Worm (Caenorhabditis elegans) whole organism, L4 larva: ENCODE results near the gene sfxn-1.1.

Experiments
- egl-27 ChIP-seq: sonication (generic microtip); optimal IDR thresholded peaks from 3 replicates; lab custom pipeline; 2017; ENCODE audit warnings: missing biosample characterization, missing genetic modification reagents, missing genetic modification characterization
- fos-1 ChIP-seq: fragments of 150-350 bp; optimal IDR thresholded peaks from 2 replicates; lab custom pipeline; 2014; ENCODE audit warnings: missing biosample characterization, missing genetic modification characterization
- lin-1 ChIP-seq: fragments of 200-800 bp; sonication (Bioruptor generic); IDR thresholded peaks from 2 replicates; pipeline ENCODE4 v1.3.6; 2022; ENCODE audit warnings: missing genetic modification reagents, missing genetic modification characterization, missing compliant biosample characterization
- lin-29 ChIP-seq: fragments of 200-800 bp; sonication (Bioruptor generic); IDR thresholded peaks from 2 replicates; pipeline ENCODE4 v1.3.6; 2022; ENCODE audit warnings: missing genetic modification reagents, missing genetic modification characterization, missing compliant biosample characterization
- mdl-1 ChIP-seq, 2 experiments: fragments of 150-350 bp in 1 of 2; sonication (generic microtip) in 1 of 2; optimal IDR thresholded peaks; 2 replicates each; lab custom pipeline; 2014 to 2017; ENCODE audit warnings: missing biosample characterization in 2 of 2, missing genetic modification characterization in 2 of 2
- nhr-10 ChIP-seq: fragments of 150-350 bp; optimal IDR thresholded peaks from 2 replicates; lab custom pipeline; 2014; ENCODE audit warnings: missing biosample characterization, missing genetic modification characterization
- nhr-111 ChIP-seq: fragments of 200-800 bp; sonication (Bioruptor generic); optimal IDR thresholded peaks from 2 replicates; lab custom pipeline; 2018; ENCODE audit warnings: mild to moderate bottlenecking, missing genetic modification characterization, missing compliant biosample characterization
- nhr-6 ChIP-seq: fragments of 150-350 bp; optimal IDR thresholded peaks from 2 replicates; lab custom pipeline; 2014; ENCODE audit warnings: missing biosample characterization, missing genetic modification characterization
- nhr-76 ChIP-seq: fragments of 150-350 bp; optimal IDR thresholded peaks from 2 replicates; lab custom pipeline; 2014; ENCODE audit warnings: missing biosample characterization, missing genetic modification characterization
- pqm-1 ChIP-seq: sonication (generic microtip); optimal IDR thresholded peaks from 2 replicates; lab custom pipeline; 2017; ENCODE audit warnings: missing biosample characterization, missing genetic modification characterization
- snpc-4 ChIP-seq: fragments of 150-350 bp; optimal IDR thresholded peaks from 2 replicates; lab custom pipeline; 2014; ENCODE audit warnings: missing biosample characterization, missing genetic modification characterization
- unc-62 ChIP-seq, 3 experiments: fragments of 150-350 bp in 1 of 3; sonication (generic microtip); optimal IDR thresholded peaks in 2 of 3; peaks in 1 of 3; 1 replicate in 1 of 3; 2 replicates in 2 of 3; lab custom pipeline; 2014 to 2017; ENCODE audit warnings: missing biosample characterization in 3 of 3, missing genetic modification characterization in 3 of 3, missing genetic modification reagents in 3 of 3, missing genotype in 1 of 3

ce11 chrII:9521570-9521969 is 2.9 kb upstream of the sfxn-1.1 start, which contains the start of gene sra-1:
- TF ChIP-seq nhr-111 (GFP tag; lab: Kevin White, UChicago) (no peak), mdl-1 (tag; optimal IDR thresholded peaks at IDR 0.05; lab: Kevin White, UChicago) (no peak), snpc-4 (no peak), unc-62 (GFP tag; optimal IDR thresholded peaks at IDR 0.05 in 1 of 2; lab: Kevin White, UChicago) (no peak), unc-62 (tag; optimal IDR thresholded peaks at IDR 0.05; lab: Kevin White, UChicago) (no peak), nhr-10 (tag; lab: Kevin White, UChicago) (no peak), pqm-1 (no peak), egl-27 (tag; lab: Kevin White, UChicago) (no peak), nhr-76 (tag; lab: Kevin White, UChicago) (no peak), lin-29 (GFP tag; lab: Robert Waterston, UW) (no peak), nhr-6 (tag; lab: Kevin White, UChicago) (no peak), lin-1 (GFP tag; lab: Robert Waterston, UW) (no peak), fos-1 (tag; lab: Kevin White, UChicago) (no peak)
